Worm (Caenorhabditis elegans) whole organism, mixed stage, embryonic: Measurements from ENCODE around the gene srd-33.

Experiments
- bed-3 ChIP-seq: fragments of 200-800 bp; sonication (Bioruptor generic); optimal IDR thresholded peaks from 3 replicates; lab custom pipeline; 2018; ENCODE audit warnings: mild to moderate bottlenecking, missing genetic modification characterization, moderate library complexity, missing compliant biosample characterization
- ceh-39 ChIP-seq: fragments of 150-350 bp; optimal IDR thresholded peaks from 2 replicates; lab custom pipeline; 2014; ENCODE audit warnings: missing biosample characterization, missing genetic modification characterization
- ceh-43 ChIP-seq: fragments of 200-800 bp; sonication (Bioruptor generic); optimal IDR thresholded peaks from 2 replicates; lab custom pipeline; 2018; ENCODE audit warnings: mild to moderate bottlenecking, missing genetic modification characterization, moderate library complexity, missing compliant biosample characterization
- cnd-1 ChIP-seq: fragments of 200-800 bp; sonication (Bioruptor generic); optimal IDR thresholded peaks from 2 replicates; lab custom pipeline; 2018; ENCODE audit warnings: mild to moderate bottlenecking, missing genetic modification characterization, missing compliant biosample characterization
- elt-1 ChIP-seq: sonication (generic microtip); optimal IDR thresholded peaks from 2 replicates; lab custom pipeline; 2017; ENCODE audit warnings: missing genetic modification characterization, mild to moderate bottlenecking, missing compliant biosample characterization, antibody characterized with exemption, moderate library complexity, borderline replicate concordance; ENCODE audit not compliant: insufficient read depth
- elt-3 ChIP-seq: fragments of 150-350 bp; optimal IDR thresholded peaks from 2 replicates; lab custom pipeline; 2014; ENCODE audit warnings: missing biosample characterization, missing genetic modification characterization
- flh-1 ChIP-seq: fragments of 200-800 bp; sonication (Bioruptor generic); optimal IDR thresholded peaks from 2 replicates; lab custom pipeline; 2018; ENCODE audit warnings: mild to moderate bottlenecking, missing genetic modification characterization, moderate library complexity, missing compliant biosample characterization
- ham-2 ChIP-seq: fragments of 200-800 bp; sonication (Bioruptor generic); optimal IDR thresholded peaks from 2 replicates; lab custom pipeline; 2018; ENCODE audit warnings: mild to moderate bottlenecking, missing genetic modification characterization, missing compliant biosample characterization
- lin-13 ChIP-seq: fragments of 150-350 bp; optimal IDR thresholded peaks from 2 replicates; lab custom pipeline; 2014; ENCODE audit warnings: missing biosample characterization, missing genetic modification characterization
- lin-32 ChIP-seq: fragments of 200-800 bp; sonication (Bioruptor generic); optimal IDR thresholded peaks from 2 replicates; lab custom pipeline; 2018; ENCODE audit warnings: mild to moderate bottlenecking, missing genetic modification characterization, missing compliant biosample characterization
- lsy-2 ChIP-seq: fragments of 150-350 bp; optimal IDR thresholded peaks from 2 replicates; lab custom pipeline; 2014; ENCODE audit warnings: missing biosample characterization, missing genetic modification characterization
- mab-5 ChIP-seq: fragments of 150-350 bp; optimal IDR thresholded peaks from 2 replicates; lab custom pipeline; 2014; ENCODE audit warnings: missing biosample characterization, missing genetic modification characterization
- mep-1 ChIP-seq: fragments of 150-350 bp; optimal IDR thresholded peaks from 2 replicates; lab custom pipeline; 2017; ENCODE audit warnings: missing biosample characterization, missing genetic modification reagents, missing genetic modification characterization, inconsistent platforms
- nhr-12 ChIP-seq: fragments of 150-350 bp; optimal IDR thresholded peaks from 2 replicates; lab custom pipeline; 2014; ENCODE audit warnings: missing biosample characterization, missing genetic modification characterization
- nhr-2 ChIP-seq: fragments of 150-350 bp; optimal IDR thresholded peaks from 2 replicates; lab custom pipeline; 2014; ENCODE audit warnings: missing biosample characterization, missing genetic modification characterization
- nhr-28 ChIP-seq: fragments of 150-350 bp; optimal IDR thresholded peaks from 2 replicates; lab custom pipeline; 2014; ENCODE audit warnings: missing biosample characterization, missing genetic modification characterization
- nhr-76 ChIP-seq: sonication (generic microtip); optimal IDR thresholded peaks from 2 replicates; lab custom pipeline; 2017; ENCODE audit warnings: missing biosample characterization, missing genetic modification characterization
- pha-4 ChIP-seq: fragments of 150-350 bp; optimal IDR thresholded peaks from 2 replicates; lab custom pipeline; 2018; ENCODE audit warnings: missing biosample characterization, missing genetic modification reagents, missing genetic modification characterization
- unc-39 ChIP-seq: fragments of 150-350 bp; optimal IDR thresholded peaks from 2 replicates; lab custom pipeline; 2014; ENCODE audit warnings: missing biosample characterization, missing genetic modification characterization
- unc-62 ChIP-seq: fragments of 150-350 bp; optimal IDR thresholded peaks from 2 replicates; lab custom pipeline; 2014; ENCODE audit warnings: missing biosample characterization, missing genetic modification reagents, missing genetic modification characterization
- ztf-11 ChIP-seq: fragments of 150-350 bp; optimal IDR thresholded peaks from 2 replicates; lab custom pipeline; 2014; ENCODE audit warnings: missing biosample characterization, missing genetic modification characterization

Gene srd-33

ce11 chrV:4920690-4921152, 48.6 kb downstream of the srd-33 start, which contains the start of the genes C02E7.8 and srh-23:
Gene C02E7.8 (minus strand): TSS chrV:4920790.
Gene srh-23 (plus strand): TSS chrV:4921102.
- TF ChIP-seq lin-32 (GFP tag; lab: Kevin White, UChicago): no peak
- TF ChIP-seq nhr-12 (tag; lab: Kevin White, UChicago): no peak
- TF ChIP-seq unc-62 (GFP tag; lab: Kevin White, UChicago): no peak
- TF ChIP-seq lin-13 (tag; lab: Kevin White, UChicago): no peak
- no peak for TF ChIP-seq mep-1 (tag; lab: Kevin White, UChicago)
- TF ChIP-seq ceh-39 (tag; lab: Kevin White, UChicago): no peak
- TF ChIP-seq nhr-76 (tag; lab: Kevin White, UChicago): no peak
- no peak for TF ChIP-seq bed-3 (GFP tag; lab: Kevin White, UChicago)
- no peak for TF ChIP-seq pha-4
- TF ChIP-seq flh-1: no peak
- no peak for TF ChIP-seq ceh-43
- TF ChIP-seq ztf-11 (tag; lab: Kevin White, UChicago): no peak
- no peak for TF ChIP-seq nhr-2 (tag; lab: Kevin White, UChicago)
- no peak for TF ChIP-seq nhr-28 (tag; lab: Kevin White, UChicago)
- no peak for TF ChIP-seq elt-3 (tag; lab: Kevin White, UChicago)
- TF ChIP-seq mab-5 (tag; lab: Kevin White, UChicago): no peak
- TF ChIP-seq lsy-2: no peak
- TF ChIP-seq ham-2 (GFP tag; lab: Kevin White, UChicago): no peak
- TF ChIP-seq elt-1: no peak
- no peak for TF ChIP-seq unc-39 (tag; lab: Kevin White, UChicago)
- TF ChIP-seq, all 35 proteins: peak for 0

- TF ChIP-seq lsy-2: no peak
- TF ChIP-seq nhr-12 (tag; lab: Kevin White, UChicago): no peak
- no peak for TF ChIP-seq cnd-1 (tag; lab: Kevin White, UChicago)
- no peak for TF ChIP-seq nhr-76 (tag; lab: Kevin White, UChicago)
- TF ChIP-seq flh-1: no peak
These were observed 49.9 kb downstream of the srd-33 start, which contains the start of gene srh-22 for ce11 chrV:4922024-4922423. Gene srh-22 (plus strand): TSS chrV:4922324.
